Worm (Caenorhabditis elegans) whole organism, L1 larva: Measurements from ENCODE around the gene T21B10.4.

Source experiments
- C16A3.4 ChIP-seq: fragments of 150-350 bp; optimal IDR thresholded peaks from 2 replicates; lab custom pipeline; 2014; ENCODE audit warnings: missing biosample characterization, missing genetic modification characterization
- C34B4.2 ChIP-seq: sonication (generic microtip); optimal IDR thresholded peaks from 2 replicates; lab custom pipeline; 2017; ENCODE audit warnings: mild to moderate bottlenecking, missing genetic modification characterization, missing compliant biosample characterization
- F16B12.6 ChIP-seq: fragments of 150-350 bp; optimal IDR thresholded peaks from 2 replicates; lab custom pipeline; 2014; ENCODE audit warnings: missing biosample characterization, missing genetic modification characterization
- Y116A8C.19 ChIP-seq: sonication (generic microtip); optimal IDR thresholded peaks from 2 replicates; lab custom pipeline; 2016; ENCODE audit warnings: missing compliant biosample characterization, missing genetic modification characterization, borderline replicate concordance
- aha-1 ChIP-seq: fragments of 150-350 bp; optimal IDR thresholded peaks from 2 replicates; lab custom pipeline; 2014; ENCODE audit warnings: missing biosample characterization, missing genetic modification characterization
- alr-1 ChIP-seq: fragments of 200-800 bp; sonication (Bioruptor generic); optimal IDR thresholded peaks from 2 replicates; lab custom pipeline; 2018; ENCODE audit warnings: borderline replicate concordance, mild to moderate bottlenecking, missing genetic modification characterization, missing compliant biosample characterization
- aly-2 ChIP-seq: fragments of 150-350 bp; optimal IDR thresholded peaks from 2 replicates; lab custom pipeline; 2014; ENCODE audit warnings: missing biosample characterization, missing genetic modification characterization
- ama-1 ChIP-seq: fragments of 150-350 bp; optimal IDR thresholded peaks from 2 replicates; lab custom pipeline; 2014
- blmp-1 ChIP-seq: fragments of 150-350 bp; optimal IDR thresholded peaks from 2 replicates; lab custom pipeline; 2014; ENCODE audit warnings: missing biosample characterization, missing genetic modification characterization
- ceh-8 ChIP-seq: fragments of 200-800 bp; sonication (Bioruptor generic); optimal IDR thresholded peaks from 2 replicates; lab custom pipeline; 2018; ENCODE audit warnings: mild to moderate bottlenecking, missing genetic modification characterization, moderate library complexity, missing compliant biosample characterization
- ceh-82 ChIP-seq, 3 experiments: fragments of 150-350 bp in 1 of 3; sonication (generic microtip) in 2 of 3; optimal IDR thresholded peaks; 2 replicates each; lab custom pipeline; 2014 to 2017; ENCODE audit warnings: missing biosample characterization in 3 of 3, missing genetic modification characterization in 3 of 3
- ceh-90 ChIP-seq: sonication (generic microtip); optimal IDR thresholded peaks from 2 replicates; lab custom pipeline; 2016; ENCODE audit warnings: missing genetic modification characterization, missing compliant biosample characterization
- dpl-1 ChIP-seq, 3 experiments: fragments of 150-350 bp in 2 of 3; sonication (generic microtip) in 1 of 3; optimal IDR thresholded peaks; 2 replicates each; lab custom pipeline; 2014 to 2017; ENCODE audit warnings: missing biosample characterization in 3 of 3, missing genetic modification characterization in 3 of 3, missing genetic modification reagents in 3 of 3
- efl-1 ChIP-seq, 4 experiments: fragments of 150-350 bp; optimal IDR thresholded peaks in 3 of 4; peaks in 1 of 4; 1 replicate in 1 of 4; 2 replicates in 3 of 4; lab custom pipeline; 2014; ENCODE audit warnings: missing biosample characterization in 2 of 4, missing genetic modification characterization in 2 of 4, missing genetic modification reagents in 2 of 4
- efl-3 ChIP-seq: fragments of 200-800 bp; sonication (Bioruptor generic); optimal IDR thresholded peaks from 2 replicates; lab custom pipeline; 2018; ENCODE audit warnings: mild to moderate bottlenecking, missing genetic modification characterization, missing compliant biosample characterization
- egl-13 ChIP-seq: sonication (generic microtip); optimal IDR thresholded peaks from 2 replicates; lab custom pipeline; 2016; ENCODE audit warnings: missing genotype, missing genetic modification reagents, missing genetic modification characterization, missing compliant biosample characterization
- egl-27 ChIP-seq, 2 experiments: fragments of 150-350 bp in 1 of 2; sonication (generic microtip); optimal IDR thresholded peaks; 3 replicates each; lab custom pipeline; 2017 to 2018; ENCODE audit warnings: missing biosample characterization in 2 of 2, missing genetic modification characterization in 2 of 2, missing genetic modification reagents in 2 of 2
- elt-3 ChIP-seq, 6 experiments: fragments of 150-350 bp in 1 of 6; sonication (generic microtip); optimal IDR thresholded peaks; 2 replicates each; lab custom pipeline; 2017 to 2018; ENCODE audit warnings: missing biosample characterization in 6 of 6, missing genetic modification characterization in 6 of 6, inconsistent platforms in 1 of 6
- ets-5 ChIP-seq: fragments of 200-800 bp; sonication (Bioruptor generic); IDR thresholded peaks from 2 replicates; pipeline ENCODE4 v1.3.6; 2022; ENCODE audit warnings: missing genetic modification characterization, missing compliant biosample characterization
- fkh-10 ChIP-seq: sonication (generic microtip); optimal IDR thresholded peaks from 2 replicates; lab custom pipeline; 2017; ENCODE audit warnings: missing biosample characterization, missing genetic modification reagents, missing genetic modification characterization
- hlh-4 ChIP-seq: sonication (generic microtip); optimal IDR thresholded peaks from 2 replicates; lab custom pipeline; 2016; ENCODE audit warnings: mild to moderate bottlenecking, missing genetic modification characterization, missing compliant biosample characterization
- hpl-2 ChIP-seq: fragments of 150-350 bp; optimal IDR thresholded peaks from 2 replicates; lab custom pipeline; 2014; ENCODE audit warnings: missing biosample characterization, missing genetic modification reagents, missing genetic modification characterization
- irx-1 ChIP-seq: sonication (generic microtip); optimal IDR thresholded peaks from 2 replicates; lab custom pipeline; 2016; ENCODE audit warnings: missing genetic modification characterization, missing compliant biosample characterization
- isw-1 ChIP-seq: fragments of 200-800 bp; sonication (Bioruptor generic); IDR thresholded peaks from 2 replicates; pipeline ENCODE4 v1.3.6; 2022; ENCODE audit warnings: missing genetic modification characterization, missing compliant biosample characterization
- jun-1 ChIP-seq: fragments of 150-350 bp; optimal IDR thresholded peaks from 2 replicates; lab custom pipeline; 2014; ENCODE audit warnings: missing biosample characterization, missing genetic modification reagents, missing genetic modification characterization
- lin-14 ChIP-seq: fragments of 200-800 bp; sonication (Bioruptor generic); optimal IDR thresholded peaks from 2 replicates; lab custom pipeline; 2018; ENCODE audit warnings: mild to moderate bottlenecking, missing genetic modification characterization, moderate library complexity, missing compliant biosample characterization
- lsy-2 ChIP-seq, 2 experiments: fragments of 150-350 bp; optimal IDR thresholded peaks; 2 replicates each; lab custom pipeline; 2014; ENCODE audit warnings: missing biosample characterization in 2 of 2, missing genetic modification characterization in 2 of 2
- mab-9 ChIP-seq: fragments of 200-800 bp; sonication (Bioruptor generic); IDR thresholded peaks from 2 replicates; pipeline ENCODE4 v1.3.6; 2022; ENCODE audit warnings: missing genetic modification reagents, missing genetic modification characterization, missing compliant biosample characterization
- mef-2 ChIP-seq: fragments of 150-350 bp; optimal IDR thresholded peaks from 2 replicates; lab custom pipeline; 2014; ENCODE audit warnings: missing biosample characterization, missing genetic modification characterization
- mep-1 ChIP-seq: fragments of 150-350 bp; optimal IDR thresholded peaks from 2 replicates; lab custom pipeline; 2014; ENCODE audit warnings: missing biosample characterization, missing genetic modification characterization
- nhr-11 ChIP-seq: fragments of 150-350 bp; optimal IDR thresholded peaks from 2 replicates; lab custom pipeline; 2014; ENCODE audit warnings: missing biosample characterization, missing genetic modification characterization
- nhr-12 ChIP-seq: sonication (generic microtip); optimal IDR thresholded peaks from 2 replicates; lab custom pipeline; 2017; ENCODE audit warnings: missing biosample characterization, missing genetic modification characterization
- nhr-19 ChIP-seq: fragments of 200-800 bp; sonication (Bioruptor generic); conservative IDR thresholded peaks from 2 replicates; pipeline ENCODE4 v1.3.6; 2022; ENCODE audit warnings: missing genetic modification characterization, missing compliant biosample characterization
- nhr-47 ChIP-seq: sonication (generic microtip); optimal IDR thresholded peaks from 2 replicates; lab custom pipeline; 2016; ENCODE audit warnings: mild to moderate bottlenecking, missing genetic modification characterization, moderate library complexity, missing compliant biosample characterization
- nhr-76 ChIP-seq: sonication (generic microtip); optimal IDR thresholded peaks from 2 replicates; lab custom pipeline; 2017; ENCODE audit warnings: missing biosample characterization, missing genetic modification characterization
- nhr-77 ChIP-seq: fragments of 150-350 bp; optimal IDR thresholded peaks from 2 replicates; lab custom pipeline; 2014; ENCODE audit warnings: missing biosample characterization, missing genetic modification characterization
- nhr-84 ChIP-seq: sonication (generic microtip); optimal IDR thresholded peaks from 2 replicates; lab custom pipeline; 2017; ENCODE audit warnings: missing biosample characterization, missing genetic modification characterization
- nhr-85 ChIP-seq: sonication (generic microtip); peaks from one replicate; lab custom pipeline; 2016; ENCODE audit warnings: missing genetic modification characterization, inconsistent platforms, missing compliant biosample characterization
- pax-3 ChIP-seq: fragments of 200-800 bp; sonication (Bioruptor generic); optimal IDR thresholded peaks from 2 replicates; lab custom pipeline; 2018; ENCODE audit warnings: mild to moderate bottlenecking, missing genetic modification characterization, moderate library complexity, missing compliant biosample characterization
- pqm-1 ChIP-seq: sonication (generic microtip); optimal IDR thresholded peaks from 3 replicates; lab custom pipeline; 2017; ENCODE audit warnings: missing biosample characterization, missing genetic modification characterization
- sptf-1 ChIP-seq: fragments of 150-350 bp; optimal IDR thresholded peaks from 2 replicates; lab custom pipeline; 2014; ENCODE audit warnings: missing biosample characterization, missing genetic modification characterization
- tbx-2 ChIP-seq: sonication (generic microtip); optimal IDR thresholded peaks from 2 replicates; lab custom pipeline; 2016; ENCODE audit warnings: missing genetic modification characterization, missing compliant biosample characterization
- unc-130 ChIP-seq: fragments of 150-350 bp; optimal IDR thresholded peaks from 2 replicates; lab custom pipeline; 2017; ENCODE audit warnings: missing biosample characterization, missing genetic modification characterization, inconsistent platforms
- unc-62 ChIP-seq: fragments of 150-350 bp; optimal IDR thresholded peaks from 2 replicates; lab custom pipeline; 2014; ENCODE audit warnings: missing biosample characterization, missing genetic modification reagents, missing genetic modification characterization
- unc-86 ChIP-seq: sonication (generic microtip); optimal IDR thresholded peaks from 2 replicates; lab custom pipeline; 2016; ENCODE audit warnings: missing genetic modification characterization, missing compliant biosample characterization
- unc-98 ChIP-seq: fragments of 200-800 bp; sonication (Bioruptor generic); IDR thresholded peaks from 2 replicates; pipeline ENCODE4 v1.3.6; 2022; ENCODE audit warnings: missing genetic modification characterization, missing compliant biosample characterization
- xbp-1 ChIP-seq: sonication (generic microtip); optimal IDR thresholded peaks from 2 replicates; lab custom pipeline; 2016; ENCODE audit warnings: missing genetic modification characterization, missing compliant biosample characterization
- zag-1 ChIP-seq: fragments of 150-350 bp; optimal IDR thresholded peaks from 2 replicates; lab custom pipeline; 2014; ENCODE audit warnings: missing biosample characterization, missing genetic modification characterization
- zip-4 ChIP-seq: fragments of 200-800 bp; sonication (Bioruptor generic); optimal IDR thresholded peaks from 2 replicates; lab custom pipeline; 2018; ENCODE audit warnings: mild to moderate bottlenecking, missing genetic modification characterization, moderate library complexity, missing compliant biosample characterization
- ztf-11 ChIP-seq, 2 experiments: sonication (generic microtip); optimal IDR thresholded peaks; 2 replicates each; lab custom pipeline; 2016 to 2017; ENCODE audit warnings: missing genetic modification characterization in 2 of 2, missing biosample characterization in 1 of 2, missing compliant biosample characterization in 1 of 2
- ztf-4 ChIP-seq: fragments of 150-350 bp; optimal IDR thresholded peaks from 2 replicates; lab custom pipeline; 2014; ENCODE audit warnings: missing biosample characterization, missing genetic modification characterization

Gene T21B10.4

ce11 chrII:8969251-8970183 lies 28.8 kb downstream of the T21B10.4 start, which contains the start of the genes szy-20 and C18E9.5:
Gene szy-20, minus strand, starts transcription at chrII:8969333.
Gene C18E9.5, plus strand, starts transcription at chrII:8969980.
- TF ChIP-seq alr-1 (no peak), egl-13 (tag; lab: Kevin White, UChicago) (peak; percentile 71), aly-2 (tag; lab: Kevin White, UChicago) (peak; percentile 72), elt-3 (tag; optimal IDR thresholded peaks at IDR 0.05; lab: Kevin White, UChicago) (peak in 2 of 6 experiments; percentile 2 to 46), nhr-77 (tag; lab: Kevin White, UChicago) (peak; percentile 54), efl-3 (GFP tag; lab: Kevin White, UChicago) (no peak), irx-1 (tag; lab: Kevin White, UChicago) (peak; percentile 83), ama-1 (lab: Kevin White, UChicago) (no peak), nhr-85 (peak; percentile 88), lin-14 (GFP tag; lab: Kevin White, UChicago) (peak; percentile 90), zag-1 (tag; lab: Kevin White, UChicago) (peak; percentile 21), efl-1 (optimal IDR thresholded peaks at IDR 0.05; lab: Kevin White, UChicago) (peak; percentile 98 to 99), efl-1 (GFP tag; optimal IDR thresholded peaks at IDR 0.05 in 1 of 2; lab: Kevin White, UChicago) (peak; percentile 97 to 100), xbp-1 (tag; lab: Kevin White, UChicago) (peak; percentile 84), sptf-1 (no peak), nhr-84 (tag; lab: Kevin White, UChicago) (no peak), ets-5 (GFP tag; lab: Robert Waterston, UW) (no peak), mep-1 (tag; lab: Kevin White, UChicago) (peak; percentile 90), egl-27 (tag; optimal IDR thresholded peaks at IDR 0.05; lab: Kevin White, UChicago) (no peak), isw-1 (GFP tag; lab: Robert Waterston, UW) (peak; percentile 87), ceh-90 (tag; lab: Kevin White, UChicago) (peak; percentile 38), nhr-12 (no peak), C16A3.4 (peak; percentile 73), blmp-1 (tag; lab: Kevin White, UChicago) (peak; percentile 23), nhr-19 (peak; percentile 88), jun-1 (tag; lab: Kevin White, UChicago) (peak; percentile 84), F16B12.6 (tag; lab: Kevin White, UChicago) (peak; percentile 70), hpl-2 (GFP tag; lab: Kevin White, UChicago) (peak; percentile 20), nhr-47 (tag; lab: Kevin White, UChicago) (peak; percentile 93), mab-9 (peak; percentile 62; the same call in 1 of the 2 replicates), ceh-8 (GFP tag; lab: Kevin White, UChicago) (peak; percentile 72), tbx-2 (peak; percentile 89), dpl-1 (GFP tag; optimal IDR thresholded peaks at IDR 0.05; lab: Kevin White, UChicago) (peak; percentile 97 to 98 (median 98)), pqm-1 (tag; lab: Kevin White, UChicago) (no peak), lsy-2 (tag; optimal IDR thresholded peaks at IDR 0.05; lab: Kevin White, UChicago) (peak; percentile 91), mef-2 (tag; lab: Kevin White, UChicago) (no peak), hlh-4 (no peak), unc-130 (tag; lab: Kevin White, UChicago) (peak; percentile 17), ztf-4 (tag; lab: Kevin White, UChicago) (peak; percentile 14), ceh-82 (tag; optimal IDR thresholded peaks at IDR 0.05; lab: Kevin White, UChicago) (peak; percentile 76 to 92 (median 80)), unc-98 (no peak), nhr-76 (tag; lab: Kevin White, UChicago) (no peak), unc-86 (peak; percentile 87), ztf-11 (tag; optimal IDR thresholded peaks at IDR 0.05; lab: Kevin White, UChicago) (peak in 1 of 2 experiments; percentile 68), unc-62 (GFP tag; lab: Kevin White, UChicago) (no peak), nhr-11 (tag; lab: Kevin White, UChicago) (peak; percentile 61), fkh-10 (GFP tag; lab: Kevin White, UChicago) (peak; percentile 46), pax-3 (tag; lab: Kevin White, UChicago) (peak; percentile 66), Y116A8C.19 (tag; lab: Kevin White, UChicago) (no peak), C34B4.2 (tag; lab: Kevin White, UChicago) (no peak), aha-1 (tag; lab: Kevin White, UChicago) (no peak), zip-4 (peak; percentile 54)
